Worm (Caenorhabditis elegans) whole organism, late embryonic: ENCODE data around the gene clec-42.

Source experiments
- C38D4.7 ChIP-seq: fragments of 200-800 bp; sonication (Bioruptor generic); optimal IDR thresholded peaks from 2 replicates; lab custom pipeline; 2018; ENCODE audit warnings: mild to moderate bottlenecking, missing genetic modification characterization, moderate library complexity, missing compliant biosample characterization
- T23F11.4 ChIP-seq: fragments of 200-800 bp; sonication (Bioruptor generic); optimal IDR thresholded peaks from 2 replicates; lab custom pipeline; 2018; ENCODE audit warnings: mild to moderate bottlenecking, missing genetic modification characterization, missing compliant biosample characterization
- ahr-1 ChIP-seq: sonication (generic microtip); optimal IDR thresholded peaks from 2 replicates; lab custom pipeline; 2016; ENCODE audit warnings: missing genetic modification characterization, missing compliant biosample characterization
- ama-1 ChIP-seq: fragments of 150-350 bp; optimal IDR thresholded peaks from 2 replicates; lab custom pipeline; 2014
- ceh-18 ChIP-seq: sonication (generic microtip); optimal IDR thresholded peaks from 2 replicates; lab custom pipeline; 2016; ENCODE audit warnings: missing genetic modification characterization, missing compliant biosample characterization
- ceh-19 ChIP-seq: fragments of 200-800 bp; sonication (Bioruptor generic); optimal IDR thresholded peaks from 2 replicates; lab custom pipeline; 2018; ENCODE audit warnings: mild to moderate bottlenecking, missing genetic modification characterization, missing compliant biosample characterization
- ceh-2 ChIP-seq: sonication (generic microtip); optimal IDR thresholded peaks from 2 replicates; lab custom pipeline; 2016; ENCODE audit warnings: missing genotype, missing genetic modification characterization, missing compliant biosample characterization
- ceh-22 ChIP-seq: sonication (generic microtip); optimal IDR thresholded peaks from 2 replicates; lab custom pipeline; 2017; ENCODE audit warnings: missing biosample characterization, missing genetic modification characterization
- ceh-31 ChIP-seq: sonication (generic microtip); optimal IDR thresholded peaks from 2 replicates; lab custom pipeline; 2016; ENCODE audit warnings: missing genetic modification characterization, missing compliant biosample characterization
- ceh-34 ChIP-seq: sonication (generic microtip); optimal IDR thresholded peaks from 2 replicates; lab custom pipeline; 2016; ENCODE audit warnings: mild to moderate bottlenecking, missing genetic modification characterization, missing compliant biosample characterization
- ceh-48 ChIP-seq: sonication (generic microtip); optimal IDR thresholded peaks from 2 replicates; lab custom pipeline; 2016; ENCODE audit warnings: missing genetic modification characterization, inconsistent platforms, missing compliant biosample characterization
- ceh-6 ChIP-seq: fragments of 200-800 bp; sonication (Bioruptor generic); optimal IDR thresholded peaks from 2 replicates; lab custom pipeline; 2018; ENCODE audit warnings: mild to moderate bottlenecking, missing genetic modification characterization, missing compliant biosample characterization
- ceh-9 ChIP-seq: sonication (generic microtip); optimal IDR thresholded peaks from 2 replicates; lab custom pipeline; 2016; ENCODE audit warnings: mild to moderate bottlenecking, missing genetic modification characterization, inconsistent platforms, missing compliant biosample characterization
- che-1 ChIP-seq: sonication (generic microtip); optimal IDR thresholded peaks from 2 replicates; lab custom pipeline; 2016; ENCODE audit warnings: mild to moderate bottlenecking, missing genetic modification characterization, missing compliant biosample characterization
- dve-1 ChIP-seq: sonication (generic microtip); optimal IDR thresholded peaks from 2 replicates; lab custom pipeline; 2017; ENCODE audit warnings: antibody characterized with exemption, mild to moderate bottlenecking, missing genetic modification characterization, missing compliant biosample characterization
- eyg-1 ChIP-seq: sonication (generic microtip); optimal IDR thresholded peaks from 2 replicates; lab custom pipeline; 2016; ENCODE audit warnings: missing genotype, missing genetic modification characterization, missing compliant biosample characterization
- fkh-10 ChIP-seq: fragments of 150-350 bp; optimal IDR thresholded peaks from 2 replicates; lab custom pipeline; 2014; ENCODE audit warnings: missing biosample characterization, missing genetic modification reagents, missing genetic modification characterization
- hlh-15 ChIP-seq: sonication (generic microtip); optimal IDR thresholded peaks from 2 replicates; lab custom pipeline; 2016; ENCODE audit warnings: missing genetic modification characterization, missing compliant biosample characterization
- hlh-6 ChIP-seq: sonication (generic microtip); optimal IDR thresholded peaks from 2 replicates; lab custom pipeline; 2016; ENCODE audit warnings: missing genotype, missing genetic modification characterization, missing compliant biosample characterization
- hlh-8 ChIP-seq: sonication (generic microtip); optimal IDR thresholded peaks from 2 replicates; lab custom pipeline; 2016; ENCODE audit warnings: missing genotype, missing genetic modification characterization, missing compliant biosample characterization
- lim-6 ChIP-seq: sonication (generic microtip); optimal IDR thresholded peaks from 2 replicates; lab custom pipeline; 2016; ENCODE audit warnings: missing genetic modification characterization, missing compliant biosample characterization
- nfya-1 ChIP-seq: sonication (generic microtip); optimal IDR thresholded peaks from 2 replicates; lab custom pipeline; 2017; ENCODE audit warnings: missing genetic modification characterization, mild to moderate bottlenecking, missing compliant biosample characterization, antibody characterized with exemption, moderate library complexity
- nhr-11 ChIP-seq: fragments of 150-350 bp; optimal IDR thresholded peaks from 2 replicates; lab custom pipeline; 2014; ENCODE audit warnings: missing biosample characterization, missing genetic modification characterization
- pax-1 ChIP-seq: fragments of 150-350 bp; optimal IDR thresholded peaks from 2 replicates; lab custom pipeline; 2014; ENCODE audit warnings: missing biosample characterization, missing genetic modification characterization
- pqm-1 ChIP-seq: sonication (generic microtip); optimal IDR thresholded peaks from 2 replicates; lab custom pipeline; 2016; ENCODE audit warnings: missing genetic modification characterization, missing compliant biosample characterization
- pros-1 ChIP-seq: fragments of 150-350 bp; optimal IDR thresholded peaks from 2 replicates; lab custom pipeline; 2014; ENCODE audit warnings: missing biosample characterization, missing genetic modification reagents, missing genetic modification characterization
- ref-2 ChIP-seq: sonication (generic microtip); optimal IDR thresholded peaks from 2 replicates; lab custom pipeline; 2016; ENCODE audit warnings: missing genetic modification characterization, missing compliant biosample characterization
- sdc-2 ChIP-seq: sonication (generic microtip); optimal IDR thresholded peaks from 2 replicates; lab custom pipeline; 2016; ENCODE audit warnings: missing genotype, missing genetic modification characterization, missing compliant biosample characterization
- unc-55 ChIP-seq: sonication (generic microtip); optimal IDR thresholded peaks from 2 replicates; lab custom pipeline; 2017; ENCODE audit warnings: missing biosample characterization, missing genetic modification reagents, missing genetic modification characterization
- unc-86 ChIP-seq: sonication (generic microtip); optimal IDR thresholded peaks from 2 replicates; lab custom pipeline; 2016; ENCODE audit warnings: missing genetic modification characterization, missing compliant biosample characterization

Gene clec-42

ce11 chrV:18236714-18237288, 45.6 kb downstream of the clec-42 start, which contains the start of gene R10E8.3:
Gene R10E8.3, minus strand, starts transcription at chrV:18236764.
- no peak for TF ChIP-seq unc-86 (tag; lab: Kevin White, UChicago)
- no peak for TF ChIP-seq ahr-1
- no peak for TF ChIP-seq ceh-34 (tag; lab: Kevin White, UChicago)
- TF ChIP-seq dve-1 (tag; lab: Kevin White, UChicago) = no peak
- no peak for TF ChIP-seq fkh-10 (GFP tag; lab: Kevin White, UChicago)
- TF ChIP-seq pax-1 (tag; lab: Kevin White, UChicago) = no peak
- no peak for TF ChIP-seq ceh-48 (tag; lab: Kevin White, UChicago)
- no peak for TF ChIP-seq ceh-6
- TF ChIP-seq ceh-22 = no peak
- no peak for TF ChIP-seq che-1 (tag; lab: Kevin White, UChicago)
- TF ChIP-seq, all 69 proteins: peak for 0

ce11 chrV:18241328-18241727, 50.1 kb downstream of the clec-42 start, which contains the start of gene R10E8.8:
Gene R10E8.8, minus strand, starts transcription at chrV:18241670.
- no peak for TF ChIP-seq ceh-31
- no peak for TF ChIP-seq lim-6 (tag; lab: Kevin White, UChicago)
- TF ChIP-seq unc-55 = no peak
- TF ChIP-seq ceh-2 = no peak
- no peak for TF ChIP-seq C38D4.7
- TF ChIP-seq dve-1 (tag; lab: Kevin White, UChicago) = no peak
- TF ChIP-seq ceh-22 = no peak
- TF ChIP-seq nfya-1 (tag; lab: Kevin White, UChicago) = no peak
- no peak for TF ChIP-seq ceh-19 (GFP tag; lab: Kevin White, UChicago)
- no peak for TF ChIP-seq ceh-18 (tag; lab: Kevin White, UChicago)
- no peak for TF ChIP-seq pqm-1
- TF ChIP-seq eyg-1 (tag; lab: Kevin White, UChicago) = no peak
- no peak for TF ChIP-seq pros-1 (tag; lab: Kevin White, UChicago)

- TF ChIP-seq ama-1 (no peak), nhr-11 (tag; lab: Kevin White, UChicago) (no peak), hlh-15 (tag; lab: Kevin White, UChicago) (no peak), hlh-8 (tag; lab: Kevin White, UChicago) (no peak), hlh-6 (tag; lab: Kevin White, UChicago) (no peak), ceh-9 (tag; lab: Kevin White, UChicago) (no peak), T23F11.4 (GFP tag; lab: Kevin White, UChicago) (no peak), sdc-2 (no peak), ref-2 (tag; lab: Kevin White, UChicago) (no peak), eyg-1 (tag; lab: Kevin White, UChicago) (no peak), pqm-1 (no peak), ahr-1 (no peak)
Observed at ce11 chrV:18243227-18243626, 52.0 kb downstream of the clec-42 start.
